Worm (Caenorhabditis elegans): ENCODE data around the gene K09B11.4.

- no peak for TF ChIP-seq him-1 (tag; optimal IDR thresholded peaks at IDR 0.05)
- TF ChIP-seq dao-5 (tag; optimal IDR thresholded peaks at IDR 0.05): no peak
Observed at ce11 chrIV:13398728-13399127, 30.6 kb upstream of the K09B11.4 start, which contains the start of gene Y62E10A.13.

Data from whole organism, L4/young adult.